Worm (Caenorhabditis elegans): ENCODE measurements around the gene F23H12.10.

DNA sequence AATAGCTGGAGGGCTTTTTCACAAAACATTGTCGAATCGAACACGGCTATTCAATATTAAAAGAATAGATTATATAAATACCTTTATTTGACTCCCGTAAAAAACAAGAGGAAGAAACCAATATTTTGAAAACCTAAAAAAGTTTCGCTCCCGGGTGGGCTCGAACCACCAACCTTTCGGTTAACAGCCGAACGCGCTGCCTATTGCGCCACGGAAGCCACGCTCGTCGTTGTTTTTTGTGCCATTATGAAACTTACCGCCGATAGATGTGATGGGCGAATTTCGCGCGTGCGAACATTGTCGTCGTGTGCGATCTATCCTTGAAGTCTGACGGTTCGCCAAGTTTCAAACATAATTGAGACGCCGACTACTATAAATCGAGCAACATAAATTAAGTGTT lies 42.2 kb downstream of the F23H12.10 start:
- TF ChIP-seq ama-1 (optimal IDR thresholded peaks at IDR 0.05), result no peak
- TF ChIP-seq hmbx-1 (tag; optimal IDR thresholded peaks at IDR 0.05), result no peak
- peak; percentile 82 for TF ChIP-seq pes-1 (GFP tag; IDR thresholded peaks at IDR 0.05)
- TF ChIP-seq aly-1 (tag; optimal IDR thresholded peaks at IDR 0.05), result no peak
- TF ChIP-seq tbx-11 (GFP tag; IDR thresholded peaks at IDR 0.05), result no peak; the same call in 1 of the 2 replicates
- TF ChIP-seq sea-1 (GFP tag; conservative IDR thresholded peaks at IDR 0.05), result peak; percentile 69; the same call in 1 of the 2 replicates
- 0 out of 2 replicates have a peak, but pooled peaks have one; percentile 65 for TF ChIP-seq scrt-1 (GFP tag; IDR thresholded peaks at IDR 0.05)
- peak; percentile 46; the same call in 1 of the 2 replicates for TF ChIP-seq tbx-37 (GFP tag; conservative IDR thresholded peaks at IDR 0.05)
- no peak for TF ChIP-seq B0310.2 (tag; optimal IDR thresholded peaks at IDR 0.05)
- peak; percentile 9 for TF ChIP-seq hnd-1 (tag; optimal IDR thresholded peaks at IDR 0.05)
- TF ChIP-seq hmg-4 (GFP tag; optimal IDR thresholded peaks at IDR 0.05), result peak; percentile 44
- TF ChIP-seq F13C5.2 (tag; optimal IDR thresholded peaks at IDR 0.05), result no peak
- TF ChIP-seq ceh-13 (GFP tag; optimal IDR thresholded peaks at IDR 0.05), result peak; percentile 10

Data from whole organism, early embryonic.